Worm (Caenorhabditis elegans): ENCODE data around the gene K12D12.5.

DNA sequence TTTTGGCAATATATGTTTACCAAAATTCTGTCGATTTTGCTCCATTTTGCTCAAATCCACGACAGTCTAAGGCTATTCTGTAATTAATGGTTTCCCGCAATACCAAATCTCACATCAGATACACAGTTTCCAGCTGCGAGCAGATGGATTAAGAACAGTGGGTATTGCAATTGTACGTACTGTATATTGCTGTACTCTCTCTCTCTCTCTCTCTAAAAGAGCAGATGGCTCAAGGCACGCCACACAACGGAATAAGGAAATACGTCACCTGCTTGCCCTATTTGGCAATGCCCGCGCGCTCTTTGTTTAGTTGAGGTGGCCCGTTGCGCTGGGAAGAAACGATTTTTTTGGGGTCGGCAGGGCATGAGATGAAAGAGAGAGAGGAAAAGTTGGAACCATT is 29.8 kb downstream of the K12D12.5 start:
- TF ChIP-seq K12H6.12 (tag; optimal IDR thresholded peaks at IDR 0.05) = no peak
- TF ChIP-seq Y95B8A.8 (GFP tag; IDR thresholded peaks at IDR 0.05) = no peak
- no peak for TF ChIP-seq Y53F4B.3 (GFP tag; IDR thresholded peaks at IDR 0.05)
- no peak for TF ChIP-seq xnd-1 (tag; optimal IDR thresholded peaks at IDR 0.05)
- no peak for TF ChIP-seq unc-62 (GFP tag; optimal IDR thresholded peaks at IDR 0.05)
- no peak for TF ChIP-seq hlh-12 (tag; optimal IDR thresholded peaks at IDR 0.05)
- no peak for TF ChIP-seq madf-3 (GFP tag; IDR thresholded peaks at IDR 0.05)
- no peak for TF ChIP-seq mes-4 (tag; optimal IDR thresholded peaks at IDR 0.05)
- no peak for TF ChIP-seq lin-35 (GFP tag; optimal IDR thresholded peaks at IDR 0.05)
- no peak for TF ChIP-seq hrde-1 (tag; optimal IDR thresholded peaks at IDR 0.05; ENCODE audit: borderline replicate concordance)
- TF ChIP-seq sea-2 (GFP tag; IDR thresholded peaks at IDR 0.05) = no peak
- no peak for TF ChIP-seq snpc-4 (GFP tag; optimal IDR thresholded peaks at IDR 0.05)
- no peak for TF ChIP-seq snpc-4 (tag; optimal IDR thresholded peaks at IDR 0.05)
- TF ChIP-seq hmg-20 (GFP tag; IDR thresholded peaks at IDR 0.05) = no peak

Measured in whole organism, young adult.